Worm (Caenorhabditis elegans): Measurements from ENCODE around the gene C30F2.5.

ce11 chrX:16124794-16125193 is 30.3 kb downstream of the C30F2.5 start:
- no peak for TF ChIP-seq lin-35 (GFP tag; optimal IDR thresholded peaks at IDR 0.05)
- no peak for TF ChIP-seq T26A5.8 (tag; optimal IDR thresholded peaks at IDR 0.05)
- no peak for TF ChIP-seq snpc-4 (GFP tag; optimal IDR thresholded peaks at IDR 0.05)
- no peak for TF ChIP-seq snpc-4 (tag; optimal IDR thresholded peaks at IDR 0.05)
- no peak for TF ChIP-seq snpc-3.4 (tag; optimal IDR thresholded peaks at IDR 0.05)
- no peak for TF ChIP-seq attf-5 (GFP tag; optimal IDR thresholded peaks at IDR 0.05)
- no peak for TF ChIP-seq B0035.1 (tag; optimal IDR thresholded peaks at IDR 0.05)
- TF ChIP-seq chd-7 (tag; optimal IDR thresholded peaks at IDR 0.05): no peak
- no peak for TF ChIP-seq Y56A3A.18 (GFP tag; IDR thresholded peaks at IDR 0.05)
- no peak for TF ChIP-seq ceh-91 (GFP tag; IDR thresholded peaks at IDR 0.05)

All from whole organism, young adult.